Fruit fly (Drosophila melanogaster) whole organism, pupa: ENCODE data around the gene TyrR.

Source experiments
- CG10348 ChIP-seq: fragments of 200-800 bp; sonication (Bioruptor generic); IDR thresholded peaks from 2 replicates; pipeline ENCODE4 v1.3.6; 2022; ENCODE audit warnings: missing biosample characterization, missing genetic modification characterization
- CG4496 ChIP-seq: fragments of 200-800 bp; sonication (Bioruptor generic); IDR thresholded peaks from 3 replicates; pipeline ENCODE4 v1.3.6; 2022; ENCODE audit warnings: missing biosample characterization, missing genetic modification characterization

dm6 chr3R:17781371-17781770 lies 18.4 kb upstream of the TyrR start:
- TF ChIP-seq CG4496 (GFP tag; lab: Robert Waterston, UW) = peak; percentile 88
- TF ChIP-seq CG10348 (GFP tag; lab: Robert Waterston, UW) = 0 out of 2 replicates have a peak, but pooled peaks have one; percentile 49
